Fruit fly (Drosophila melanogaster): ENCODE results near the gene CG11927.

The CG11927 gene

dm6 chr2L:4820448-4821318, 26.9 kb upstream of the CG11927 start:
- no peak for TF ChIP-seq CG17801 (GFP tag; optimal IDR thresholded peaks at IDR 0.05; ENCODE audit: partially characterized antibody)

DNA sequence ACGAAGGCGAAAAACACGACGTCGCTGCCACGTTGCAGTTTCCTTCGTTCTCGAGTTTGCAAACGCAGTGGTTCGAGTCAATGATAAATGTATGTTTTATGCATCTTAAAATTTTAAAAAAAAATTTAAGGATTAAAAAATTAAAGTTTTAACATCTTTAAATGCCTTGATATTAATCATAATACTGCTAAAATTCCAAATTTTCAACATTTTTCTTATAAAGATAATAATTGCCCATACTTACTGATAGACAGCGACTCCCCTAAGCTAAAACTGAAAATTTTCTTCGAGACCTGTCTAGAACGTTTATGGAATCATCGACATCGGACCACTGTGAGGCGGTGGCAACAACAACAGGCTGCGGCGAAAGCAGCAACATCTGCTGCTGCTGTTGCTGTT, 26.2 kb upstream of the CG11927 start:
- TF ChIP-seq CG17801 (GFP tag; optimal IDR thresholded peaks at IDR 0.05; ENCODE audit: partially characterized antibody) = no peak

dm6 chr2L:4821757-4822156, 25.8 kb upstream of the CG11927 start, which contains the start of gene CG15628:
CG15628 (plus strand) TSS chr2L:4821774.
- TF ChIP-seq CG17801 (GFP tag; optimal IDR thresholded peaks at IDR 0.05; ENCODE audit: partially characterized antibody) = no peak

dm6 chr2L:4822258-4822657, 25.3 kb upstream of the CG11927 start:
- TF ChIP-seq CG17801 (GFP tag; optimal IDR thresholded peaks at IDR 0.05; ENCODE audit: partially characterized antibody) = no peak

DNA sequence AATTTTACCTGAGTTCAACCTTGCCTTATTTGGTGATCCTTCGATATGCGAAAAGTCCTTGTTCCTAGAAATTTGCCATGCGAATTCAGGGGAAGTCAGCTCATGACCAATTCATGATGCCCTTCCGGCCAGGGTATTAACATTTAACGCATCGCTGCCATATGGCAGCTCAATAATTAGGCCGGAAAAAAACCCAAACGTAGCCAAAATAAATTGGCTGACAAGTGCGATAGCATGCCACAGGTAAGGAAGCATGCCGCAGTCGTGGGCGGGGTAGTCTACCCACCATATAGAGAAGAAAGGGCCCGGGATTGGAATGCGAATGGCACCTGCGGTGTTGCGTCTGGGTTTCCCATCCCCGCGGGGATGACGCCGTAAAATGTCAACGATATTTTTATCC, 23.8 kb upstream of the CG11927 start:
- no peak for TF ChIP-seq CG17801 (GFP tag; optimal IDR thresholded peaks at IDR 0.05; ENCODE audit: partially characterized antibody)

DNA sequence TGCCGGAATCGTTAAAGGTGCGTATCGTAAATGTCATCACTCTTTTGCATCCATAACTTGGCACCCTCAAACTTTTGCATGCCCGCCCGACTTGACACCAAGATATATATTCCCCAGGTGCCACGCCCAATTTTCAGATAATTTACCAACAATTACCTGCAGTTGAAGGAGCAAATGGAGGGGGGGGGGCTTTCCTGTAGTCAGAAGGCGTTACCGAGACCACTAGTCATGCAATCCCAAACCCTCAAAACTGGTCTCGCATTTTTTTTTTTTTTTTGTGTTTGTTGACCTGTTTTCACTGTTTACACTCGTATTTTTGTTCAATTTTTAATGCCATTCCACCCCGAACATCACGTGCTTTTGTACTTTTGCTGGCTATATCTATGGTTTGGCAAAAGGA, 21.9 kb upstream of the CG11927 start:
- no peak for TF ChIP-seq CG17801 (GFP tag; optimal IDR thresholded peaks at IDR 0.05; ENCODE audit: partially characterized antibody)

dm6 chr2L:4829040-4829439, 18.5 kb upstream of the CG11927 start:
- no peak for TF ChIP-seq CG17801 (GFP tag; optimal IDR thresholded peaks at IDR 0.05; ENCODE audit: partially characterized antibody)

- TF ChIP-seq CG17801 (GFP tag; optimal IDR thresholded peaks at IDR 0.05; ENCODE audit: partially characterized antibody) = peak; percentile 28
Observed at dm6 chr2L:4830490-4830889, 17.1 kb upstream of the CG11927 start, which contains the start of gene Fnta. Fnta (minus strand) TSS chr2L:4830693.

DNA sequence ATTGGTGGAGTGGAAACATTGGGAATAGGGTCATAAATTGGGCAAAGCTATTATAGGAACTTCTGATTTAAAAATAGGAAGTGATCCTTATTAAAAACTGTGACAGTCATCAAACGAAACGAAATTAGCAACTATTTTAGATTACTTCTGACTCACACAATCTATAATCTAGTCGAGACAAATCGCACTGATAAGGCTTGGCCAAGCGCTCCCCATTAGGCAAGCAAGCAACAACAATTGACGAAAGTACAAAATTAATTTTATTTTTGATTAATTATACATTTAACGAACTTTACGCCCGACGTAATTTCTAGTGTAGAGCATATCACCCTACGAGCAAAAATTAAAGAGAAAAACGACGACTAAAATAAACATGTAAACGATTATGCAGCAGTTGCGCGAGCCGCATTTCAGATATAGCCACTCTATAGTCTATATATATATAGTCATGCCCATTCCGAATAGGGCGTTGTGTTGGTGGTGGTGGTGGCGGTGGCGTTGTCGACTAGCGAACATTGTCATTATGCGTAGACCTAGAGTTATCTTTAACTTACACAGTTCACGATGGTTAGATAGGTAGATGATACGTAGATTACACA, 12.4 kb upstream of the CG11927 start, which contains the start of gene Ir25a:
Gene Ir25a, minus strand, starts transcription at position 210 of the 599 bp plus-strand sequence.
- TF ChIP-seq CG17801 (GFP tag; optimal IDR thresholded peaks at IDR 0.05; ENCODE audit: partially characterized antibody) = no peak

- TF ChIP-seq CG17801 (GFP tag; optimal IDR thresholded peaks at IDR 0.05; ENCODE audit: partially characterized antibody) = no peak
Observed at dm6 chr2L:4836193-4836592, 11.4 kb upstream of the CG11927 start.

DNA sequence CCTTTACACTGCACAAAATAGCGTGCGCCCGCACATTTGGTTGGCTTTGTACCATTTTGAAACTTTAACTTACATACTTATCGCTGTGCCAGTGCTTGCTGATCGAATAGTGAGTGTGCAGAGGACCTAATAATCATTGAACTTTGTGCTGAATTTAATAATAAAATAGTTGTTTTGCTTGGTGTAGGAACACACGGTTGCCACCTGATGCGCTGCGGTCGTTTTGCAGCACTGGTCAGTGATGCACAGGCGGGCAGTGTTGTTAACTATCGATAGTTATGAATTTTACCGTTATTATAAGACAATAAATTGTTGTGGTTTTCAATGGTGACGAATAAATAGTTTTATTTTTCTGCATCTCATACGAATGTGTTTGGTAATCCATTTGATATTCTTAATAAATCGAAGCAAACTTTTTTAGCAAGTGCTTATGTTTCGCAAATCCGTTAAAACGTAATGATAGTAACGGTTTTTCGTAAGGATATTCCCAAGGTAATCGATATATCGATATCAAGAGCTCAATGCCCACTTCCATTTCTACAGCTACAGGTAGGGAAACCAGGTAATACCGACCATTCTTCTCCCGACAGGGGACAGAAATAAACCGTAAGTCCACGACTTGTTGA, 9.7 kb upstream of the CG11927 start, which contains the start of the genes tank and CG12194:
Gene tank, minus strand, starts transcription at position 228 of the 626 bp plus-strand sequence.
Gene CG12194, plus strand, starts transcription at position 576 of the 626 bp plus-strand sequence.
- TF ChIP-seq CG17801 (GFP tag; optimal IDR thresholded peaks at IDR 0.05; ENCODE audit: partially characterized antibody) = peak; percentile 93

- no peak for TF ChIP-seq CG17801 (GFP tag; optimal IDR thresholded peaks at IDR 0.05; ENCODE audit: partially characterized antibody)
Observed at dm6 chr2L:4838494-4839320, 8.9 kb upstream of the CG11927 start.

DNA sequence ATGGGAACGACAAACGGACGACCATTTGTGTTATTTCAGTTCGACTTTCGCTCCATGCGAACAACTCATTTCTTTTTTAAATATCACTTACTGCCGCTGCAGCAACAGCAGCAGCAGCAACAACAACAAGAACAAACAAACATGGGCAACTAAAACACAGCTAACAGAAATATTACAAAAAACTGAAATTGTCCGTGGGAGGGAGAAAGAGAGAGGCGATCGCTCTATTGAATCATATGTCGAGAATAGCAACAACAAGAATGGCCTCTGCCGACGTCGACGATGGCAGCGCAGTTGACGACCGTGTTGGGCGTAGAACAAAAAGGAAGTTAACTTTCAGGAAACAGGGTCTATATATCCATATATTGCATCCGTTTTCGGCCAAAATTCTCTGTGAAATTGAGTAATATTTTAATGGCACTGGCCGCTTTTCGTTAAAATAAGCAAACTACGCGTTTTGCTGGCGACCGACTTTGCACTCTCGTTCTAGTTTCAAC, 889 bp upstream of the CG11927 start:
- TF ChIP-seq CG17801 (GFP tag; optimal IDR thresholded peaks at IDR 0.05; ENCODE audit: partially characterized antibody) = no peak

DNA sequence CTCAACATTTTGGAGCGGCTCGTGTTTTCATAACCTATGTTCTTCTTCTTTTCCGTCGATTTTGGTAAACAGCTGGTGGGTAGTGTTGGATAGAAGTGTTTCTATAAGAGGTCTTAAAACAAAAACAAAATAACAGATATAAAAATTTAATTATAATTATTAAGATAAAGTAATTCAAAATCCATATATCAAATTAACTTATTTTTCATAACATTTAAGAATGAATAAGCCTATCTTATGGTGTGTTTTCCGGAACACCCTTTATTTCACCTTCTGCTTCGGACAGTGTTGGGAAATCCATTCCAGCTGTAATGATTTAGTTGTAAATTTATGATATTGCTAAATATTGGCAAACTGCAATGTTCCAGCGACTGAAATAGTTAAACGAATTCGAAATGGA, 2.8 kb downstream of the CG11927 start, which contains the start of the genes mRpS2 and Mon1:
Gene mRpS2, minus strand, starts transcription at position 64 of the 400 bp plus-strand sequence.
Gene Mon1, plus strand, starts transcription at position 286 of the 400 bp plus-strand sequence.
- TF ChIP-seq CG17801 (GFP tag; optimal IDR thresholded peaks at IDR 0.05; ENCODE audit: partially characterized antibody) = peak; percentile 93
